Fruit fly (Drosophila melanogaster): ENCODE data around the gene CG14418.

The CG14418 gene

DNA sequence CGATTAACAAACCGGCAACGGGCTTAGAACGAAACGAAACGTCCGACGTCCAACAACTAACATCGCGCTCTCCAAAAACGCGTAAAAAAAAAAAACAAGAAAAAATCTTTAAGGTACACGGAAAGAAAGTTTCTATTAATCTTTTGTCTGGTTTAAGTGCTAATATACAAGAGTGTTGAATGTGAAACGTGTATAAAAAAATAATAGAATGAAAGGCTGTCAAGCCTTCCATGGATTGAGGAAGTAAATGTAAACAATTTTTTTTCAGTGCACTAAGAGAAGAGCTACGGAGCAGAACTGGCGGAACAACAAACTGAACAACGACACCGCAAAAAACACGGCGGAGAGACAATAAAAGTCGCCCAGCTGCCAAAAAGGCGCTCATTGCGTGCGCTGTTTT, 36.3 kb upstream of the CG14418 start, which contains the start of gene CG3588 (continued):
- TF ChIP-seq psq (GFP tag; optimal IDR thresholded peaks at IDR 0.05) (no peak), CG7745 (tag; optimal IDR thresholded peaks at IDR 0.05) (no peak), CG14667 (GFP tag; IDR thresholded peaks at IDR 0.05) (peak; percentile 64), NC2β (GFP tag; optimal IDR thresholded peaks at IDR 0.05) (peak; percentile 34), bsh (GFP tag; optimal IDR thresholded peaks at IDR 0.05) (peak in 1 of 2 experiments; percentile 66), ash1 (GFP tag; optimal IDR thresholded peaks at IDR 0.05) (no peak), dm (GFP tag; optimal IDR thresholded peaks at IDR 0.05) (peak; percentile 43), NFAT (GFP tag; IDR thresholded peaks at IDR 0.05) (peak; percentile 85), dimm (GFP tag; IDR thresholded peaks at IDR 0.05) (no peak), CG15479 (GFP tag; optimal IDR thresholded peaks at IDR 0.05) (no peak), CG17359 (tag; optimal IDR thresholded peaks at IDR 0.05) (peak; percentile 64), cato (GFP tag; optimal IDR thresholded peaks at IDR 0.05; ENCODE audit: borderline replicate concordance) (no peak), seq (GFP tag; IDR thresholded peaks at IDR 0.05) (peak; percentile 73), croc (GFP tag; conservative IDR thresholded peaks at IDR 0.05) (peak; percentile 38; the same call in 2 of the 3 replicates), CG18619 (GFP tag; optimal IDR thresholded peaks at IDR 0.05) (peak; percentile 57), CG17186 (GFP tag; optimal IDR thresholded peaks at IDR 0.05) (no peak), CG2712 (tag; optimal IDR thresholded peaks at IDR 0.05) (peak; percentile 52), Antp (GFP tag; optimal IDR thresholded peaks at IDR 0.05) (no peak), CG16863 (GFP tag; optimal IDR thresholded peaks at IDR 0.05) (peak; percentile 66), Abd-B (GFP tag; optimal IDR thresholded peaks at IDR 0.05) (peak; percentile 61), CG11247 (GFP tag; IDR thresholded peaks at IDR 0.05) (peak; percentile 77), fru (optimal IDR thresholded peaks at IDR 0.05) (no peak), gt (GFP tag; IDR thresholded peaks at IDR 0.05) (no peak), klu (GFP tag; IDR thresholded peaks at IDR 0.05) (peak; percentile 69), pum (GFP tag; optimal IDR thresholded peaks at IDR 0.05) (no peak), CG4404 (GFP tag; IDR thresholded peaks at IDR 0.05) (peak; percentile 37; the same call in 1 of the 2 replicates), Ets65A (GFP tag) (peak; percentile 82), tgo (GFP tag; IDR thresholded peaks at IDR 0.05) (peak; percentile 80), Six4 (GFP tag; optimal IDR thresholded peaks at IDR 0.05) (peak; percentile 42), Dll (GFP tag; IDR thresholded peaks at IDR 0.05; ENCODE audit: partially characterized antibody) (no peak), CG31365 (tag; optimal IDR thresholded peaks at IDR 0.05) (peak; percentile 20), CG33557 (GFP tag; optimal IDR thresholded peaks at IDR 0.05) (no peak), otp (GFP tag; IDR thresholded peaks at IDR 0.05) (peak; percentile 51; the same call in 1 of the 3 replicates), so (GFP tag; IDR thresholded peaks at IDR 0.05) (no peak), salm (tag; optimal IDR thresholded peaks at IDR 0.05) (peak; percentile 6), CG1233 (GFP tag; optimal IDR thresholded peaks at IDR 0.05) (peak; percentile 59), CG3838 (GFP tag; optimal IDR thresholded peaks at IDR 0.05) (peak; percentile 21), CoRest (tag; optimal IDR thresholded peaks at IDR 0.05) (peak; percentile 73), schlank (tag; optimal IDR thresholded peaks at IDR 0.05) (peak; percentile 54), sqz (GFP tag; optimal IDR thresholded peaks at IDR 0.05) (peak; percentile 70), CG14965 (GFP tag; optimal IDR thresholded peaks at IDR 0.05; ENCODE audit: borderline replicate concordance) (no peak), hkb (optimal IDR thresholded peaks at IDR 0.05) (no peak), hkb (GFP tag; IDR thresholded peaks at IDR 0.05) (peak; percentile 72), CG5180 (GFP tag; optimal IDR thresholded peaks at IDR 0.05) (no peak), jumu (GFP tag; optimal IDR thresholded peaks at IDR 0.05) (no peak), Hand (GFP tag; optimal IDR thresholded peaks at IDR 0.05) (peak; percentile 29), CG7271 (tag; optimal IDR thresholded peaks at IDR 0.05) (no peak), CHES-1-like (GFP tag; optimal IDR thresholded peaks at IDR 0.05) (peak; percentile 74), E2f1 (GFP tag; IDR thresholded peaks at IDR 0.05) (peak; percentile 77), CG30431 (GFP tag; optimal IDR thresholded peaks at IDR 0.05) (peak; percentile 18), cad (GFP tag; optimal IDR thresholded peaks at IDR 0.05) (no peak), CG18476 (GFP tag; optimal IDR thresholded peaks at IDR 0.05) (peak; percentile 69)
